Fruit fly (Drosophila melanogaster): Measurements from ENCODE around the gene CG13877.

dm6 chr3L:184251-184650 lies 33.6 kb upstream of the CG13877 start, which contains the start of the genes CG34140, Mkp and Mtch:
- TF ChIP-seq Dll (optimal IDR thresholded peaks at IDR 0.05): no peak
- no peak for TF ChIP-seq pan (optimal IDR thresholded peaks at IDR 0.05)
